Worm (Caenorhabditis elegans) whole organism, L1 larva: ENCODE measurements around the gene bath-37.

ENCODE experiments used
- C16A3.4 ChIP-seq: fragments of 150-350 bp; optimal IDR thresholded peaks from 2 replicates; lab custom pipeline; 2014; ENCODE audit warnings: missing biosample characterization, missing genetic modification characterization
- F16B12.6 ChIP-seq: fragments of 150-350 bp; optimal IDR thresholded peaks from 2 replicates; lab custom pipeline; 2014; ENCODE audit warnings: missing biosample characterization, missing genetic modification characterization
- alr-1 ChIP-seq: fragments of 200-800 bp; sonication (Bioruptor generic); optimal IDR thresholded peaks from 2 replicates; lab custom pipeline; 2018; ENCODE audit warnings: borderline replicate concordance, mild to moderate bottlenecking, missing genetic modification characterization, missing compliant biosample characterization
- aly-2 ChIP-seq: fragments of 150-350 bp; optimal IDR thresholded peaks from 2 replicates; lab custom pipeline; 2014; ENCODE audit warnings: missing biosample characterization, missing genetic modification characterization
- ama-1 ChIP-seq: fragments of 150-350 bp; optimal IDR thresholded peaks from 2 replicates; lab custom pipeline; 2014
- blmp-1 ChIP-seq: fragments of 150-350 bp; optimal IDR thresholded peaks from 2 replicates; lab custom pipeline; 2014; ENCODE audit warnings: missing biosample characterization, missing genetic modification characterization
- ceh-82 ChIP-seq, 3 experiments: fragments of 150-350 bp in 1 of 3; sonication (generic microtip) in 2 of 3; optimal IDR thresholded peaks; 2 replicates each; lab custom pipeline; 2014 to 2017; ENCODE audit warnings: missing biosample characterization in 3 of 3, missing genetic modification characterization in 3 of 3
- dpl-1 ChIP-seq, 3 experiments: fragments of 150-350 bp in 2 of 3; sonication (generic microtip) in 1 of 3; optimal IDR thresholded peaks; 2 replicates each; lab custom pipeline; 2014 to 2017; ENCODE audit warnings: missing biosample characterization in 3 of 3, missing genetic modification characterization in 3 of 3, missing genetic modification reagents in 3 of 3
- efl-1 ChIP-seq, 4 experiments: fragments of 150-350 bp; optimal IDR thresholded peaks in 3 of 4; peaks in 1 of 4; 1 replicate in 1 of 4; 2 replicates in 3 of 4; lab custom pipeline; 2014; ENCODE audit warnings: missing biosample characterization in 2 of 4, missing genetic modification characterization in 2 of 4, missing genetic modification reagents in 2 of 4
- egl-13 ChIP-seq: sonication (generic microtip); optimal IDR thresholded peaks from 2 replicates; lab custom pipeline; 2016; ENCODE audit warnings: missing genotype, missing genetic modification reagents, missing genetic modification characterization, missing compliant biosample characterization
- fkh-8 ChIP-seq: sonication (generic microtip); optimal IDR thresholded peaks from 2 replicates; lab custom pipeline; 2016; ENCODE audit warnings: mild to moderate bottlenecking, missing genetic modification characterization, missing compliant biosample characterization
- hlh-17 ChIP-seq: fragments of 200-800 bp; sonication (Bioruptor generic); optimal IDR thresholded peaks from 2 replicates; lab custom pipeline; 2018; ENCODE audit warnings: missing genetic modification characterization, mild to moderate bottlenecking, missing compliant biosample characterization, moderate library complexity, borderline replicate concordance
- irx-1 ChIP-seq: sonication (generic microtip); optimal IDR thresholded peaks from 2 replicates; lab custom pipeline; 2016; ENCODE audit warnings: missing genetic modification characterization, missing compliant biosample characterization
- lin-13 ChIP-seq: fragments of 150-350 bp; optimal IDR thresholded peaks from 2 replicates; lab custom pipeline; 2014; ENCODE audit warnings: missing biosample characterization, missing genetic modification reagents, missing genetic modification characterization
- lin-15B ChIP-seq: fragments of 150-350 bp; sonication (generic microtip); optimal IDR thresholded peaks from 3 replicates; lab custom pipeline; 2014; ENCODE audit warnings: missing biosample characterization, missing genetic modification characterization
- lin-35 ChIP-seq, 2 experiments: fragments of 150-350 bp; optimal IDR thresholded peaks; 2 replicates each; lab custom pipeline; 2014; ENCODE audit warnings: missing biosample characterization in 2 of 2, missing genetic modification characterization in 2 of 2, missing genetic modification reagents in 2 of 2
- lir-3 ChIP-seq: sonication (generic microtip); optimal IDR thresholded peaks from 2 replicates; lab custom pipeline; 2016; ENCODE audit warnings: mild to moderate bottlenecking, missing genetic modification characterization, moderate library complexity, missing compliant biosample characterization; ENCODE audit not compliant: poor library complexity
- lsy-2 ChIP-seq, 2 experiments: fragments of 150-350 bp; optimal IDR thresholded peaks; 2 replicates each; lab custom pipeline; 2014; ENCODE audit warnings: missing biosample characterization in 2 of 2, missing genetic modification characterization in 2 of 2
- mep-1 ChIP-seq: fragments of 150-350 bp; optimal IDR thresholded peaks from 2 replicates; lab custom pipeline; 2014; ENCODE audit warnings: missing biosample characterization, missing genetic modification characterization
- nhr-12 ChIP-seq: sonication (generic microtip); optimal IDR thresholded peaks from 2 replicates; lab custom pipeline; 2017; ENCODE audit warnings: missing biosample characterization, missing genetic modification characterization
- nhr-47 ChIP-seq: sonication (generic microtip); optimal IDR thresholded peaks from 2 replicates; lab custom pipeline; 2016; ENCODE audit warnings: mild to moderate bottlenecking, missing genetic modification characterization, moderate library complexity, missing compliant biosample characterization
- nhr-71 ChIP-seq: sonication (generic microtip); optimal IDR thresholded peaks from 2 replicates; lab custom pipeline; 2016; ENCODE audit warnings: mild to moderate bottlenecking, missing genetic modification characterization, moderate library complexity, missing compliant biosample characterization
- pag-3 ChIP-seq: sonication (generic microtip); optimal IDR thresholded peaks from 2 replicates; lab custom pipeline; 2017; ENCODE audit warnings: missing genetic modification characterization, mild to moderate bottlenecking, missing compliant biosample characterization, antibody characterized with exemption, borderline replicate concordance; ENCODE audit not compliant: insufficient read depth
- skn-1 ChIP-seq: fragments of 150-350 bp; optimal IDR thresholded peaks from 2 replicates; lab custom pipeline; 2014; ENCODE audit warnings: missing biosample characterization, missing genetic modification characterization
- snu-23 ChIP-seq: sonication (generic microtip); optimal IDR thresholded peaks from 2 replicates; lab custom pipeline; 2016; ENCODE audit warnings: missing genetic modification characterization, missing compliant biosample characterization
- sox-4 ChIP-seq: sonication (generic microtip); optimal IDR thresholded peaks from 2 replicates; lab custom pipeline; 2016; ENCODE audit warnings: missing genetic modification characterization, missing compliant biosample characterization
- swsn-7 ChIP-seq: sonication (generic microtip); optimal IDR thresholded peaks from 2 replicates; lab custom pipeline; 2016; ENCODE audit warnings: missing genetic modification characterization, missing compliant biosample characterization
- unc-62 ChIP-seq: fragments of 150-350 bp; optimal IDR thresholded peaks from 2 replicates; lab custom pipeline; 2014; ENCODE audit warnings: missing biosample characterization, missing genetic modification reagents, missing genetic modification characterization
- unc-86 ChIP-seq: sonication (generic microtip); optimal IDR thresholded peaks from 2 replicates; lab custom pipeline; 2016; ENCODE audit warnings: missing genetic modification characterization, missing compliant biosample characterization
- xbp-1 ChIP-seq: sonication (generic microtip); optimal IDR thresholded peaks from 2 replicates; lab custom pipeline; 2016; ENCODE audit warnings: missing genetic modification characterization, missing compliant biosample characterization
- ztf-4 ChIP-seq: fragments of 150-350 bp; optimal IDR thresholded peaks from 2 replicates; lab custom pipeline; 2014; ENCODE audit warnings: missing biosample characterization, missing genetic modification characterization

The bath-37 gene

ce11 chrIV:12114498-12114897 lies 45.8 kb downstream of the bath-37 start (continued):
- no peak for TF ChIP-seq lir-3
- peak; percentile 16 for TF ChIP-seq swsn-7

- TF ChIP-seq unc-62 (GFP tag; lab: Kevin White, UChicago), result no peak
- no peak for TF ChIP-seq efl-1 (optimal IDR thresholded peaks at IDR 0.05; lab: Kevin White, UChicago)
- TF ChIP-seq efl-1 (GFP tag; optimal IDR thresholded peaks at IDR 0.05 in 1 of 2; lab: Kevin White, UChicago), result peak in 1 of 2 experiments; percentile 38
- TF ChIP-seq, all 84 proteins: peak for 1
Measured at ce11 chrIV:12120536-12120935, 51.8 kb downstream of the bath-37 start.

DNA sequence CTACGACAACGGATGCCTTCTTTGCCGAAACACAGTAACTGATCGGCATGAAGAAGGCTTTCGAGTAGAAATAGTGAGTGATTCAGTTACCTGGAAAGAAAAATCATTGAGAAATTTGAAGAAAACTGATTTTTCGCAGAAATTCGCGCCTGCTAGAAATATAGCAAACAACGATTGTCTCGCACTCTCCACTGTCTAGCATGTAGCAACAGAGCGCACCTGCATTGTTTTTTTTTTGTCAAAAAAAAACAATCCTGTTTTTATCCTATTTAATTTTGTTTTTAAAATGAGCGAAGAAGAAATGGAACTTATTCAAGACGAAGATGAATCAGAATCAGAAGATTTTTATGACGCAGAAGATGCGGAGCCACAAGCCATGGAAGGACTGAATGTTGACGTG lies 52.4 kb downstream of the bath-37 start, which contains the start of the genes ddb-1 and M18.6:
Gene ddb-1, minus strand, starts transcription at position 90 of the 400 bp plus-strand sequence.
Gene M18.6, plus strand, starts transcription at position 235 of the 400 bp plus-strand sequence.
- TF ChIP-seq nhr-71 (tag; lab: Kevin White, UChicago) (peak; percentile 24), alr-1 (tag; lab: Kevin White, UChicago) (no peak), blmp-1 (tag; lab: Kevin White, UChicago) (peak; percentile 53), pag-3 (tag; lab: Kevin White, UChicago) (no peak), irx-1 (tag; lab: Kevin White, UChicago) (no peak), snu-23 (GFP tag; lab: Kevin White, UChicago) (peak; percentile 20), F16B12.6 (tag; lab: Kevin White, UChicago) (peak; percentile 2), unc-86 (no peak), lin-13 (peak; percentile 2), aly-2 (tag; lab: Kevin White, UChicago) (no peak), dpl-1 (GFP tag; optimal IDR thresholded peaks at IDR 0.05; lab: Kevin White, UChicago) (peak in 2 of 3 experiments; percentile 33 to 57), ceh-82 (tag; optimal IDR thresholded peaks at IDR 0.05; lab: Kevin White, UChicago) (peak in 2 of 3 experiments; percentile 28 to 38), xbp-1 (no peak), fkh-8 (tag; lab: Kevin White, UChicago) (no peak), efl-1 (optimal IDR thresholded peaks at IDR 0.05; lab: Kevin White, UChicago) (peak; percentile 36 to 54), efl-1 (GFP tag; optimal IDR thresholded peaks at IDR 0.05 in 1 of 2; lab: Kevin White, UChicago) (peak; percentile 56 to 92), mep-1 (tag; lab: Kevin White, UChicago) (peak; percentile 65), lsy-2 (tag; optimal IDR thresholded peaks at IDR 0.05; lab: Kevin White, UChicago) (peak in 1 of 2 experiments; percentile 69), lin-15B (peak; percentile 16), sox-4 (no peak), C16A3.4 (tag; lab: Kevin White, UChicago) (peak; percentile 51), lin-35 (GFP tag; optimal IDR thresholded peaks at IDR 0.05; lab: Kevin White, UChicago) (peak; percentile 47 to 69), hlh-17 (GFP tag; lab: Kevin White, UChicago) (no peak), skn-1 (tag; lab: Kevin White, UChicago) (peak; percentile 16), ztf-4 (tag; lab: Kevin White, UChicago) (no peak)

ce11 chrIV:12122874-12123664 lies 54.4 kb downstream of the bath-37 start, which contains the start of gene aly-3:
Gene aly-3 (plus strand): TSS chrIV:12123282.
- TF ChIP-seq nhr-12 (tag; lab: Kevin White, UChicago) (no peak), lin-15B (peak; percentile 6), lsy-2 (tag; optimal IDR thresholded peaks at IDR 0.05; lab: Kevin White, UChicago) (peak; percentile 8 to 54), egl-13 (no peak), mep-1 (tag; lab: Kevin White, UChicago) (peak; percentile 13), nhr-47 (tag; lab: Kevin White, UChicago) (peak; percentile 8), ama-1 (lab: Kevin White, UChicago) (peak; percentile 21), lin-35 (GFP tag; optimal IDR thresholded peaks at IDR 0.05; lab: Kevin White, UChicago) (peak; percentile 21 to 54), aly-2 (tag; lab: Kevin White, UChicago) (no peak), efl-1 (optimal IDR thresholded peaks at IDR 0.05; lab: Kevin White, UChicago) (peak in 1 of 2 experiments; percentile 7), efl-1 (GFP tag; optimal IDR thresholded peaks at IDR 0.05 in 1 of 2; lab: Kevin White, UChicago) (peak in 1 of 2 experiments; percentile 35), blmp-1 (tag; lab: Kevin White, UChicago) (peak; percentile 19), ceh-82 (tag; optimal IDR thresholded peaks at IDR 0.05; lab: Kevin White, UChicago) (peak in 1 of 3 experiments; percentile 29), snu-23 (GFP tag; lab: Kevin White, UChicago) (peak; percentile 22)
